Fruit fly (Drosophila melanogaster) whole organism, prepupa: ENCODE measurements around the gene Mur29B.

Experiments
- CG6808 ChIP-seq: fragments of 200-800 bp; sonication (Bioruptor generic); optimal IDR thresholded peaks from 3 replicates; lab custom pipeline; 2017; ENCODE audit warnings: missing biosample characterization, missing genetic modification characterization, mild to moderate bottlenecking, moderate library complexity, missing genetic modification reagents
- CG7368 ChIP-seq: fragments of 200-800 bp; sonication (Bioruptor generic); optimal IDR thresholded peaks from 3 replicates; lab custom pipeline; 2016; ENCODE audit warnings: missing biosample characterization, missing genetic modification characterization
- Gug ChIP-seq: fragments of 200-800 bp; sonication (Bioruptor generic); IDR thresholded peaks from 2 replicates; pipeline ENCODE4 v1.3.6; 2022; ENCODE audit warnings: missing biosample characterization, missing genetic modification characterization
- achi ChIP-seq: fragments of 200-800 bp; sonication (Bioruptor generic); optimal IDR thresholded peaks from 3 replicates; lab custom pipeline; 2016; ENCODE audit warnings: missing biosample characterization, missing genetic modification characterization
- cyc ChIP-seq: fragments of 200-800 bp; sonication (Bioruptor generic); optimal IDR thresholded peaks from 3 replicates; lab custom pipeline; 2016; ENCODE audit warnings: missing biosample characterization, missing genetic modification characterization
- eg ChIP-seq: fragments of 200-800 bp; sonication (Bioruptor generic); IDR thresholded peaks from 3 replicates; pipeline ENCODE4 v1.3.6; 2022; ENCODE audit warnings: missing biosample characterization, missing genetic modification characterization

- TF ChIP-seq eg (GFP tag; lab: Robert Waterston, UW) (0 out of 3 replicates have a peak, but pooled peaks have one; percentile 13), Gug (no peak), achi (no peak), CG7368 (no peak), CG6808 (GFP tag; lab: Kevin White, UChicago) (no peak), cyc (GFP tag; lab: Kevin White, UChicago) (no peak)
Observed at dm6 chr2L:8325150-8325549, 26.8 kb upstream of the Mur29B start, which contains the start of gene CG7781.
